Worm (Caenorhabditis elegans) whole organism, L4/young adult: Measurements from ENCODE around the gene T24C12.3.

Source experiments
- W03F9.2 ChIP-seq: fragments of 150-350 bp; optimal IDR thresholded peaks from 2 replicates; lab custom pipeline; 2014; ENCODE audit warnings: missing biosample characterization, missing genetic modification characterization
- dao-5 ChIP-seq: sonication (generic microtip); optimal IDR thresholded peaks from 2 replicates; lab custom pipeline; 2016; ENCODE audit warnings: missing genotype, missing genetic modification characterization, moderate library complexity, missing compliant biosample characterization

- TF ChIP-seq W03F9.2 (no peak), dao-5 (tag; lab: Kevin White, UChicago) (no peak)
Observed at ce11 chrX:2152062-2152461, 51.6 kb downstream of the T24C12.3 start.
